Worm (Caenorhabditis elegans) whole organism, L2 larva: ENCODE data around the gene jun-1.

Experiments used
- C34F6.9 ChIP-seq: fragments of 150-350 bp; optimal IDR thresholded peaks from 2 replicates; lab custom pipeline; 2014; ENCODE audit warnings: missing biosample characterization, missing genetic modification characterization
- F13H6.1 ChIP-seq: sonication (generic microtip); optimal IDR thresholded peaks from 2 replicates; lab custom pipeline; 2016; ENCODE audit warnings: missing genetic modification characterization, missing compliant biosample characterization
- R02D3.7 ChIP-seq: fragments of 150-350 bp; optimal IDR thresholded peaks from 2 replicates; lab custom pipeline; 2014; ENCODE audit warnings: missing biosample characterization, missing genetic modification characterization
- Y55F3AM.14 ChIP-seq: fragments of 200-800 bp; sonication (Bioruptor generic); optimal IDR thresholded peaks from 2 replicates; lab custom pipeline; 2018; ENCODE audit warnings: mild to moderate bottlenecking, missing genetic modification characterization, missing compliant biosample characterization
- ZK546.5 ChIP-seq: sonication (generic microtip); optimal IDR thresholded peaks from 2 replicates; lab custom pipeline; 2017; ENCODE audit warnings: missing biosample characterization, missing genetic modification characterization
- alr-1 ChIP-seq: fragments of 150-350 bp; optimal IDR thresholded peaks from 2 replicates; lab custom pipeline; 2014; ENCODE audit warnings: missing biosample characterization, missing genetic modification characterization
- aly-2 ChIP-seq: fragments of 150-350 bp; optimal IDR thresholded peaks from 2 replicates; lab custom pipeline; 2014; ENCODE audit warnings: missing biosample characterization, missing genetic modification characterization
- ama-1 ChIP-seq: fragments of 150-350 bp; optimal IDR thresholded peaks from 2 replicates; lab custom pipeline; 2018; ENCODE audit warnings: inconsistent platforms
- blmp-1 ChIP-seq: sonication (generic microtip); optimal IDR thresholded peaks from 2 replicates; lab custom pipeline; 2017; ENCODE audit warnings: missing genetic modification characterization, mild to moderate bottlenecking, missing compliant biosample characterization, antibody characterized with exemption, moderate library complexity; ENCODE audit not compliant: insufficient read depth
- ceh-16 ChIP-seq: fragments of 150-350 bp; optimal IDR thresholded peaks from 2 replicates; lab custom pipeline; 2014; ENCODE audit warnings: missing biosample characterization, missing genetic modification characterization
- ceh-82 ChIP-seq: fragments of 150-350 bp; optimal IDR thresholded peaks from 2 replicates; lab custom pipeline; 2014; ENCODE audit warnings: missing biosample characterization, missing genetic modification characterization
- crh-2 ChIP-seq: sonication (generic microtip); optimal IDR thresholded peaks from 2 replicates; lab custom pipeline; 2017; ENCODE audit warnings: missing biosample characterization, missing genetic modification characterization
- dmd-4 ChIP-seq: sonication (generic microtip); optimal IDR thresholded peaks from 2 replicates; lab custom pipeline; 2017; ENCODE audit warnings: missing biosample characterization, missing genetic modification characterization
- egl-27 ChIP-seq: sonication (generic microtip); optimal IDR thresholded peaks from 3 replicates; lab custom pipeline; 2017; ENCODE audit warnings: missing biosample characterization, missing genetic modification reagents, missing genetic modification characterization
- elt-1 ChIP-seq: fragments of 150-350 bp; optimal IDR thresholded peaks from 2 replicates; lab custom pipeline; 2014; ENCODE audit warnings: missing biosample characterization, missing genetic modification characterization
- elt-3 ChIP-seq: sonication (generic microtip); optimal IDR thresholded peaks from 2 replicates; lab custom pipeline; 2017; ENCODE audit warnings: missing biosample characterization, missing genetic modification characterization
- fos-1 ChIP-seq: fragments of 150-350 bp; optimal IDR thresholded peaks from 2 replicates; lab custom pipeline; 2014; ENCODE audit warnings: missing biosample characterization, missing genetic modification characterization
- gmeb-1 ChIP-seq: fragments of 150-350 bp; optimal IDR thresholded peaks from 2 replicates; lab custom pipeline; 2014; ENCODE audit warnings: missing biosample characterization, missing genetic modification characterization
- lin-11 ChIP-seq: fragments of 150-350 bp; sonication (generic microtip); optimal IDR thresholded peaks from 2 replicates; lab custom pipeline; 2014; ENCODE audit warnings: missing biosample characterization, missing genetic modification characterization, inconsistent platforms, mixed read lengths
- lin-13 ChIP-seq: fragments of 150-350 bp; optimal IDR thresholded peaks from 2 replicates; lab custom pipeline; 2014; ENCODE audit warnings: missing biosample characterization, missing genetic modification reagents, missing genetic modification characterization
- lin-39 ChIP-seq: fragments of 150-350 bp; optimal IDR thresholded peaks from 2 replicates; lab custom pipeline; 2014; ENCODE audit warnings: missing biosample characterization, missing genetic modification reagents, missing genetic modification characterization
- lsy-2 ChIP-seq, 2 experiments: fragments of 150-350 bp in 1 of 2; sonication (generic microtip) in 1 of 2; optimal IDR thresholded peaks; 2 replicates each; lab custom pipeline; 2014 to 2017; ENCODE audit warnings: missing biosample characterization in 2 of 2, missing genetic modification characterization in 2 of 2
- mab-5 ChIP-seq: fragments of 150-350 bp; optimal IDR thresholded peaks from 2 replicates; lab custom pipeline; 2014; ENCODE audit warnings: missing biosample characterization, missing genetic modification characterization
- mbf-1 ChIP-seq: sonication (generic microtip); optimal IDR thresholded peaks from 2 replicates; lab custom pipeline; 2017; ENCODE audit warnings: missing biosample characterization, missing genetic modification characterization
- mdl-1 ChIP-seq, 2 experiments: fragments of 150-350 bp in 1 of 2; sonication (generic microtip) in 1 of 2; optimal IDR thresholded peaks; 2 replicates each; lab custom pipeline; 2017; ENCODE audit warnings: missing biosample characterization in 2 of 2, missing genetic modification characterization in 2 of 2
- nhr-10 ChIP-seq: sonication (generic microtip); optimal IDR thresholded peaks from 2 replicates; lab custom pipeline; 2017; ENCODE audit warnings: missing biosample characterization, missing genetic modification characterization
- nhr-11 ChIP-seq: fragments of 150-350 bp; optimal IDR thresholded peaks from 2 replicates; lab custom pipeline; 2014; ENCODE audit warnings: missing biosample characterization, missing genetic modification characterization
- nhr-12 ChIP-seq: fragments of 150-350 bp; optimal IDR thresholded peaks from 2 replicates; lab custom pipeline; 2014; ENCODE audit warnings: missing biosample characterization, missing genetic modification characterization
- nhr-129 ChIP-seq: fragments of 150-350 bp; optimal IDR thresholded peaks from 2 replicates; lab custom pipeline; 2014; ENCODE audit warnings: missing biosample characterization, missing genetic modification characterization
- nhr-21 ChIP-seq: fragments of 150-350 bp; optimal IDR thresholded peaks from 2 replicates; lab custom pipeline; 2014; ENCODE audit warnings: missing biosample characterization, missing genetic modification characterization
- nhr-23 ChIP-seq: fragments of 150-350 bp; optimal IDR thresholded peaks from 2 replicates; lab custom pipeline; 2014; ENCODE audit warnings: missing biosample characterization, missing genetic modification reagents, missing genetic modification characterization
- nhr-237 ChIP-seq: fragments of 150-350 bp; optimal IDR thresholded peaks from 2 replicates; lab custom pipeline; 2014; ENCODE audit warnings: missing biosample characterization, missing genetic modification characterization
- nhr-25 ChIP-seq: fragments of 150-350 bp; sonication (generic microtip); optimal IDR thresholded peaks from 3 replicates; lab custom pipeline; 2014; ENCODE audit warnings: missing biosample characterization, missing genetic modification characterization
- nhr-6 ChIP-seq: fragments of 150-350 bp; optimal IDR thresholded peaks from 2 replicates; lab custom pipeline; 2014; ENCODE audit warnings: missing biosample characterization, missing genetic modification characterization
- nhr-77 ChIP-seq: fragments of 150-350 bp; optimal IDR thresholded peaks from 2 replicates; lab custom pipeline; 2014; ENCODE audit warnings: missing biosample characterization, missing genetic modification characterization
- peb-1 ChIP-seq: fragments of 150-350 bp; optimal IDR thresholded peaks from 2 replicates; lab custom pipeline; 2014; ENCODE audit warnings: missing biosample characterization, missing genetic modification characterization
- sem-4 ChIP-seq: fragments of 150-350 bp; optimal IDR thresholded peaks from 2 replicates; lab custom pipeline; 2014; ENCODE audit warnings: missing biosample characterization, missing genetic modification reagents, missing genetic modification characterization
- skn-1 ChIP-seq: sonication (generic microtip); optimal IDR thresholded peaks from 2 replicates; lab custom pipeline; 2017; ENCODE audit warnings: missing biosample characterization, missing genetic modification characterization
- sma-3 ChIP-seq: sonication (generic microtip); optimal IDR thresholded peaks from 2 replicates; lab custom pipeline; 2016; ENCODE audit warnings: missing genetic modification reagents, missing genetic modification characterization, missing compliant biosample characterization
- sma-9 ChIP-seq, 2 experiments: fragments of 150-350 bp in 1 of 2; sonication (generic microtip) in 1 of 2; optimal IDR thresholded peaks; 2 replicates each; lab custom pipeline; 2014 to 2016; ENCODE audit warnings: missing genetic modification characterization in 2 of 2, mild to moderate bottlenecking in 1 of 2, missing biosample characterization in 1 of 2, missing compliant biosample characterization in 1 of 2, missing genetic modification reagents in 1 of 2, moderate library complexity in 1 of 2
- snpc-4 ChIP-seq: fragments of 150-350 bp; optimal IDR thresholded peaks from 2 replicates; lab custom pipeline; 2014; ENCODE audit warnings: missing biosample characterization, missing genetic modification characterization
- unc-39 ChIP-seq: fragments of 150-350 bp; optimal IDR thresholded peaks from 2 replicates; lab custom pipeline; 2014; ENCODE audit warnings: missing biosample characterization, missing genetic modification characterization
- unc-55 ChIP-seq: fragments of 150-350 bp; sonication (generic microtip); optimal IDR thresholded peaks from 3 replicates; lab custom pipeline; 2014; ENCODE audit warnings: missing biosample characterization, missing genetic modification reagents, missing genetic modification characterization
- unc-62 ChIP-seq: fragments of 150-350 bp; optimal IDR thresholded peaks from 2 replicates; lab custom pipeline; 2014; ENCODE audit warnings: missing biosample characterization, missing genetic modification reagents, missing genetic modification characterization
- zag-1 ChIP-seq: fragments of 150-350 bp; optimal IDR thresholded peaks from 2 replicates; lab custom pipeline; 2014; ENCODE audit warnings: missing biosample characterization, missing genetic modification characterization
- ztf-1 ChIP-seq: fragments of 200-800 bp; sonication (Bioruptor generic); conservative IDR thresholded peaks from 2 replicates; pipeline ENCODE4 v1.3.6; 2022; ENCODE audit warnings: missing genetic modification characterization, missing compliant biosample characterization
- ztf-11 ChIP-seq: sonication (generic microtip); optimal IDR thresholded peaks from 2 replicates; lab custom pipeline; 2017; ENCODE audit warnings: missing biosample characterization, missing genetic modification characterization

jun-1 gene

DNA sequence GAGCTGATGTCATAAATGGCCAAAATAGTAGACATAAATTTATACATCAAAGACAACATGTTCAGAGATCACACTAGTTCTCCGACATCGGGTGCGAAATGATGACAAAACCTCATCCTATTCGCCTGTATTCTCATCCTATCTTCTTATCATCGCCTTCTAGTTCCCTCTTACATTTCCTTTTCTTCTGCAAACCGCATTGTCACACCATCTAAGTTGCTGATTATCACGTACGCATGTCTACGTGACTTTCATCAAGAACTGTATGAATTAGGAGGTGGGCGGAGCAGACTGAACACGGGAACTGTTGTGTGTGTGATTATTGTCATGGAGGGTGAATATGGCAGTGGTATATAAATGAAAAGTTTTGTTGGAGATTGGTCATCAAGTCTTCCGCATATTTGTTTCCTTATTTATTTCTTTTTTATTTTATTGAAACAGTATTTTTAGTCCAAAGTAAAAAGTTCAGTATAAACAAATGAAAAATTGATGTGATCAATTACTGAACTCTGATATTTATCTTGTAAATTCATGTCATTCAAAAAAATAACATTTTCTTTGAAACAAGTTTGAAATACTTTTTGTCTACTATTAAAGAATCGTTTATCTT is 47.3 kb downstream of the jun-1 start:
- TF ChIP-seq crh-2 (tag; lab: Kevin White, UChicago) (peak; percentile 4), R02D3.7 (tag; lab: Kevin White, UChicago) (no peak), snpc-4 (tag; lab: Kevin White, UChicago) (no peak), nhr-77 (tag; lab: Kevin White, UChicago) (no peak), fos-1 (tag; lab: Kevin White, UChicago) (peak; percentile 72), nhr-21 (peak; percentile 89), peb-1 (tag; lab: Kevin White, UChicago) (no peak), ztf-1 (no peak), elt-1 (tag; lab: Kevin White, UChicago) (no peak), mab-5 (tag; lab: Kevin White, UChicago) (no peak), skn-1 (peak; percentile 72), nhr-10 (no peak), ceh-16 (tag; lab: Kevin White, UChicago) (no peak), aly-2 (tag; lab: Kevin White, UChicago) (no peak), blmp-1 (tag; lab: Kevin White, UChicago) (peak; percentile 40), sma-3 (peak; percentile 85), nhr-25 (tag; lab: Kevin White, UChicago) (peak; percentile 26), sem-4 (tag; lab: Kevin White, UChicago) (no peak), Y55F3AM.14 (GFP tag; lab: Kevin White, UChicago) (no peak), nhr-12 (no peak), lsy-2 (tag; optimal IDR thresholded peaks at IDR 0.05; lab: Kevin White, UChicago) (no peak), alr-1 (tag; lab: Kevin White, UChicago) (no peak), dmd-4 (tag; lab: Kevin White, UChicago) (no peak), C34F6.9 (tag; lab: Kevin White, UChicago) (no peak), egl-27 (tag; lab: Kevin White, UChicago) (no peak), unc-62 (GFP tag; lab: Kevin White, UChicago) (no peak), unc-39 (tag; lab: Kevin White, UChicago) (no peak), ama-1 (lab: Kevin White, UChicago) (no peak), lin-11 (tag; lab: Kevin White, UChicago) (no peak), ceh-82 (no peak), gmeb-1 (tag; lab: Kevin White, UChicago) (peak; percentile 38), sma-9 (GFP tag; optimal IDR thresholded peaks at IDR 0.05; lab: Kevin White, UChicago) (peak; percentile 90), sma-9 (tag; optimal IDR thresholded peaks at IDR 0.05; lab: Kevin White, UChicago) (no peak), ztf-11 (tag; lab: Kevin White, UChicago) (no peak), nhr-129 (peak; percentile 52), nhr-237 (no peak), ZK546.5 (tag; lab: Kevin White, UChicago) (no peak), lin-39 (tag; lab: Kevin White, UChicago) (no peak), lin-13 (GFP tag; lab: Kevin White, UChicago) (no peak), F13H6.1 (no peak), mbf-1 (no peak), nhr-11 (tag; lab: Kevin White, UChicago) (no peak), zag-1 (tag; lab: Kevin White, UChicago) (no peak), unc-55 (GFP tag; lab: Kevin White, UChicago) (no peak), elt-3 (tag; lab: Kevin White, UChicago) (no peak), mdl-1 (tag; optimal IDR thresholded peaks at IDR 0.05; lab: Kevin White, UChicago) (no peak), nhr-23 (tag; lab: Kevin White, UChicago) (no peak), nhr-6 (no peak)
